Worm (Caenorhabditis elegans): Measurements from ENCODE around the gene C27B7.9.

ce11 chrIV:8869624-8870023, 46.3 kb downstream of the C27B7.9 start, which contains the start of gene npp-23:
- TF ChIP-seq ztf-29 (GFP tag; IDR thresholded peaks at IDR 0.05) = no peak
- TF ChIP-seq klf-2 (GFP tag; conservative IDR thresholded peaks at IDR 0.05) = no peak
- TF ChIP-seq flt-1 (GFP tag; IDR thresholded peaks at IDR 0.05) = no peak
- no peak for TF ChIP-seq med-1 (GFP tag; optimal IDR thresholded peaks at IDR 0.05; ENCODE audit: insufficient read depth)
- TF ChIP-seq ref-1 (GFP tag; conservative IDR thresholded peaks at IDR 0.05) = no peak
- TF ChIP-seq T22C8.4 (GFP tag; IDR thresholded peaks at IDR 0.05) = no peak
- no peak for TF ChIP-seq ztf-23 (GFP tag; IDR thresholded peaks at IDR 0.05)
- TF ChIP-seq cog-1 (tag; optimal IDR thresholded peaks at IDR 0.05) = no peak
- no peak for TF ChIP-seq tab-1 (GFP tag; IDR thresholded peaks at IDR 0.05)
